Fruit fly (Drosophila melanogaster): Measurements from ENCODE around the gene CG2794.

The CG2794 gene

dm6 chr2L:524515-524920 is 39.4 kb upstream of the CG2794 start:
- TF ChIP-seq OdsH (GFP tag; optimal IDR thresholded peaks at IDR 0.05) (no peak), Hr83 (GFP tag; optimal IDR thresholded peaks at IDR 0.05; ENCODE audit: poor library complexity, severe bottlenecking) (no peak), br (GFP tag; optimal IDR thresholded peaks at IDR 0.05) (no peak), Rel (GFP tag; optimal IDR thresholded peaks at IDR 0.05) (no peak), Rel (tag; optimal IDR thresholded peaks at IDR 0.05) (peak; percentile 35), jim (GFP tag; optimal IDR thresholded peaks at IDR 0.05) (no peak), sage (GFP tag; optimal IDR thresholded peaks at IDR 0.05) (no peak), brk (GFP tag; optimal IDR thresholded peaks at IDR 0.05) (no peak), tai (GFP tag; optimal IDR thresholded peaks at IDR 0.05) (no peak), Hnf4 (GFP tag; optimal IDR thresholded peaks at IDR 0.05) (peak; percentile 35), CG9705 (GFP tag; optimal IDR thresholded peaks at IDR 0.05) (no peak), HLH106 (tag; optimal IDR thresholded peaks at IDR 0.05) (no peak), CrebA (GFP tag; optimal IDR thresholded peaks at IDR 0.05; ENCODE audit: borderline replicate concordance) (no peak), lola (GFP tag; optimal IDR thresholded peaks at IDR 0.05) (no peak), Dfd (GFP tag; optimal IDR thresholded peaks at IDR 0.05) (no peak), GATAd (GFP tag; optimal IDR thresholded peaks at IDR 0.05) (no peak), CG32264 (GFP tag; optimal IDR thresholded peaks at IDR 0.05) (no peak), sv (GFP tag; optimal IDR thresholded peaks at IDR 0.05) (no peak), psq (GFP tag; optimal IDR thresholded peaks at IDR 0.05) (peak; percentile 58), dl (GFP tag; optimal IDR thresholded peaks at IDR 0.05; ENCODE audit: insufficient read depth in 1 of 2, partially characterized antibody in 2 of 2) (peak in 1 of 2 experiments; percentile 22), pan (optimal IDR thresholded peaks at IDR 0.05) (no peak), Abd-B (GFP tag; optimal IDR thresholded peaks at IDR 0.05) (no peak), Jra (GFP tag; optimal IDR thresholded peaks at IDR 0.05) (no peak), dsf (GFP tag; optimal IDR thresholded peaks at IDR 0.05; ENCODE audit: borderline replicate concordance) (no peak), Sp1 (GFP tag; optimal IDR thresholded peaks at IDR 0.05) (no peak), Myc (optimal IDR thresholded peaks at IDR 0.05) (no peak), ey (GFP tag; optimal IDR thresholded peaks at IDR 0.05) (no peak), dmrt93B (GFP tag; optimal IDR thresholded peaks at IDR 0.05) (no peak)

DNA sequence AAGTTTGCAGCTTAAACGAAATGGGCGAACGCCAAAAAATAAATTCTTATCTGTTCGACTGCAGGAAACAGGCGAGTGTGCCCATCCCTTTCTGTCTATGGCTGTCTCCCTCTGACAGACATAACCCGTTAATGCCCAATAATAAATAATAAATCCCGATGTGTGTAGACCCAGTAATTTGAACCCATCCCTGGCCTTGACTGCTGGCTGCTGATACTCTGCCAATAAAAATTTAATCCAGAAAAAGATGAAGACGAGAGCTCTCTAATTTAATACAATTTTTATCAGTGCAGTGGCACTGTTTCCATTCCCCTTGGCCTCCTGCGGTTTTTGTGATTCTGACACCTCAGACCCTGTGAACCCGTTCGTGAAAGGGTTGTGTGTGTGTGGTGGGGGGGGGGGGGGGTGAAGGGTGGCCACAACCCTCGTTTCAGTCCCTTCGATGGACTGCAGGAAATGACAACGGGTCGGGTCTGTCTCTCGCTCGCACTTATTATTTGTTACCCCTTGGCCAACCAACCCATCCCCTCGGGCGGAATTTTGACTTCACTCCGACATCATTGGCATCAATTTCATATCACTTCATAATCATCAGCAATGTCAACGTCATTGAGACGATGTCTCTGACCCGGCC is 38.3 kb upstream of the CG2794 start:
- TF ChIP-seq h (GFP tag; optimal IDR thresholded peaks at IDR 0.05), result no peak
- no peak for TF ChIP-seq woc (GFP tag; optimal IDR thresholded peaks at IDR 0.05)
- peak; percentile 64 for TF ChIP-seq Dfd (GFP tag; optimal IDR thresholded peaks at IDR 0.05)

dm6 chr2L:526192-526923 is 37.6 kb upstream of the CG2794 start:
- TF ChIP-seq psq (GFP tag; optimal IDR thresholded peaks at IDR 0.05) (no peak), Sp1 (GFP tag; optimal IDR thresholded peaks at IDR 0.05) (peak; percentile 46), dmrt93B (GFP tag; optimal IDR thresholded peaks at IDR 0.05) (peak; percentile 40), fru (GFP tag; optimal IDR thresholded peaks at IDR 0.05) (peak; percentile 48), usp (GFP tag; optimal IDR thresholded peaks at IDR 0.05) (no peak), tai (GFP tag; optimal IDR thresholded peaks at IDR 0.05) (peak; percentile 4), CG9705 (GFP tag; optimal IDR thresholded peaks at IDR 0.05) (peak; percentile 33), dsf (GFP tag; optimal IDR thresholded peaks at IDR 0.05; ENCODE audit: borderline replicate concordance) (no peak), lola (GFP tag; optimal IDR thresholded peaks at IDR 0.05) (no peak), woc (GFP tag; optimal IDR thresholded peaks at IDR 0.05) (peak; percentile 8), Jra (GFP tag; optimal IDR thresholded peaks at IDR 0.05) (no peak), Hr83 (GFP tag; optimal IDR thresholded peaks at IDR 0.05; ENCODE audit: poor library complexity, severe bottlenecking) (no peak), Hnf4 (GFP tag; optimal IDR thresholded peaks at IDR 0.05) (no peak), Myc (optimal IDR thresholded peaks at IDR 0.05) (no peak), Dif (GFP tag; optimal IDR thresholded peaks at IDR 0.05; ENCODE audit: partially characterized antibody) (no peak), Rel (GFP tag; optimal IDR thresholded peaks at IDR 0.05) (no peak), Rel (tag; optimal IDR thresholded peaks at IDR 0.05) (no peak), CrebA (GFP tag; optimal IDR thresholded peaks at IDR 0.05; ENCODE audit: borderline replicate concordance) (no peak), brk (GFP tag; optimal IDR thresholded peaks at IDR 0.05) (no peak), Hr78 (GFP tag; optimal IDR thresholded peaks at IDR 0.05) (no peak), Abd-B (GFP tag; optimal IDR thresholded peaks at IDR 0.05) (no peak), h (GFP tag; optimal IDR thresholded peaks at IDR 0.05) (peak; percentile 42), OdsH (GFP tag; optimal IDR thresholded peaks at IDR 0.05) (peak; percentile 35), rgr (GFP tag; optimal IDR thresholded peaks at IDR 0.05) (no peak), br (GFP tag; optimal IDR thresholded peaks at IDR 0.05) (peak; percentile 30), sage (GFP tag; optimal IDR thresholded peaks at IDR 0.05) (no peak), sv (GFP tag; optimal IDR thresholded peaks at IDR 0.05) (no peak), GATAd (GFP tag; optimal IDR thresholded peaks at IDR 0.05) (no peak), N (GFP tag; optimal IDR thresholded peaks at IDR 0.05) (no peak), CG32264 (GFP tag; optimal IDR thresholded peaks at IDR 0.05) (no peak), jim (GFP tag; optimal IDR thresholded peaks at IDR 0.05) (no peak), ey (GFP tag; optimal IDR thresholded peaks at IDR 0.05) (peak; percentile 37), Vsx2 (GFP tag; optimal IDR thresholded peaks at IDR 0.05; ENCODE audit: partially characterized antibody) (no peak), dl (GFP tag; optimal IDR thresholded peaks at IDR 0.05; ENCODE audit: insufficient read depth in 1 of 2, partially characterized antibody in 2 of 2) (no peak), HLH106 (tag; optimal IDR thresholded peaks at IDR 0.05) (peak; percentile 62), Mio (GFP tag; optimal IDR thresholded peaks at IDR 0.05) (no peak), Dfd (GFP tag; optimal IDR thresholded peaks at IDR 0.05) (no peak), foxo (GFP tag; optimal IDR thresholded peaks at IDR 0.05) (peak in 1 of 2 experiments; percentile 41), pan (optimal IDR thresholded peaks at IDR 0.05) (no peak)
